Worm (Caenorhabditis elegans) whole organism, young adult: ENCODE results near the gene ceh-27.

Experiments used
- B0336.3 ChIP-seq: fragments of 200-800 bp; sonication (Bioruptor generic); IDR thresholded peaks from 2 replicates; pipeline ENCODE4 v1.3.6; 2022; ENCODE audit warnings: missing genetic modification characterization, missing compliant biosample characterization
- C17E4.6 ChIP-seq: fragments of 200-800 bp; sonication (Bioruptor generic); IDR thresholded peaks from 2 replicates; pipeline ENCODE4 v1.3.6; 2022; ENCODE audit warnings: missing genetic modification reagents, missing genetic modification characterization, missing compliant biosample characterization
- F23B12.7 ChIP-seq: sonication (generic microtip); optimal IDR thresholded peaks from 2 replicates; lab custom pipeline; 2017; ENCODE audit warnings: missing genetic modification characterization, mild to moderate bottlenecking, missing compliant biosample characterization, antibody characterized with exemption, moderate library complexity; ENCODE audit not compliant: insufficient read depth
- F49E8.2 ChIP-seq: sonication (generic microtip); optimal IDR thresholded peaks from 3 replicates; lab custom pipeline; 2017; ENCODE audit warnings: missing genetic modification characterization, mild to moderate bottlenecking, missing compliant biosample characterization, antibody characterized with exemption, moderate library complexity; ENCODE audit not compliant: insufficient read depth
- K11D2.4 ChIP-seq: fragments of 200-800 bp; sonication (Bioruptor generic); IDR thresholded peaks from 2 replicates; pipeline ENCODE4 v1.3.6; 2022; ENCODE audit warnings: missing genetic modification reagents, missing genetic modification characterization, missing compliant biosample characterization
- Y53F4B.3 ChIP-seq: fragments of 200-800 bp; sonication (Bioruptor generic); IDR thresholded peaks from 2 replicates; pipeline ENCODE4 v1.3.6; 2022; ENCODE audit warnings: missing genetic modification reagents, missing genetic modification characterization, missing compliant biosample characterization
- Y67H2A.10 ChIP-seq: fragments of 200-800 bp; sonication (Bioruptor generic); conservative IDR thresholded peaks from 2 replicates; pipeline ENCODE4 v1.3.6; 2022; ENCODE audit warnings: missing genetic modification reagents, missing genetic modification characterization, missing compliant biosample characterization
- ama-1 ChIP-seq, 3 experiments: fragments of 150-350 bp in 1 of 3; sonication (generic microtip) in 2 of 3; optimal IDR thresholded peaks; 2 replicates each; lab custom pipeline; 2014 to 2018; ENCODE audit warnings: missing biosample characterization in 2 of 3, missing genetic modification characterization in 2 of 3, missing genetic modification reagents in 2 of 3
- aptf-2 ChIP-seq: fragments of 200-800 bp; sonication (Bioruptor generic); conservative IDR thresholded peaks from 2 replicates; pipeline ENCODE4 v1.3.6; 2022; ENCODE audit warnings: missing genetic modification reagents, missing genetic modification characterization, missing compliant biosample characterization
- aptf-3 ChIP-seq: fragments of 200-800 bp; sonication (Bioruptor generic); IDR thresholded peaks from 2 replicates; pipeline ENCODE4 v1.3.6; 2022; ENCODE audit warnings: missing genetic modification characterization, missing compliant biosample characterization
- attf-3 ChIP-seq: fragments of 200-800 bp; sonication (Bioruptor generic); conservative IDR thresholded peaks from 2 replicates; pipeline ENCODE4 v1.3.6; 2022; ENCODE audit warnings: missing genetic modification reagents, missing genetic modification characterization, missing compliant biosample characterization
- ceh-100 ChIP-seq: fragments of 200-800 bp; sonication (Bioruptor generic); IDR thresholded peaks from 2 replicates; pipeline ENCODE4 v1.3.6; 2022; ENCODE audit warnings: missing genetic modification reagents, missing genetic modification characterization, missing compliant biosample characterization
- ceh-27 ChIP-seq: fragments of 200-800 bp; sonication (Bioruptor generic); optimal IDR thresholded peaks from 2 replicates; lab custom pipeline; 2018; ENCODE audit warnings: mild to moderate bottlenecking, missing genetic modification characterization, moderate library complexity, missing compliant biosample characterization
- ceh-40 ChIP-seq: fragments of 200-800 bp; sonication (Bioruptor generic); IDR thresholded peaks from 2 replicates; pipeline ENCODE4 v1.3.6; 2022; ENCODE audit warnings: missing genetic modification characterization, missing compliant biosample characterization
- ceh-91 ChIP-seq: fragments of 200-800 bp; sonication (Bioruptor generic); IDR thresholded peaks from 2 replicates; pipeline ENCODE4 v1.3.6; 2022; ENCODE audit warnings: missing genetic modification reagents, missing genetic modification characterization, missing compliant biosample characterization
- die-1 ChIP-seq: sonication (generic microtip); optimal IDR thresholded peaks from 2 replicates; lab custom pipeline; 2016; ENCODE audit warnings: missing genotype, mild to moderate bottlenecking, missing genetic modification characterization, missing compliant biosample characterization
- dox-1 ChIP-seq: fragments of 200-800 bp; sonication (Bioruptor generic); IDR thresholded peaks from 2 replicates; pipeline ENCODE4 v1.3.6; 2022; ENCODE audit warnings: missing genetic modification reagents, missing genetic modification characterization, missing compliant biosample characterization
- dpff-1 ChIP-seq: sonication (generic microtip); optimal IDR thresholded peaks from 2 replicates; lab custom pipeline; 2017; ENCODE audit warnings: mild to moderate bottlenecking, missing genetic modification characterization, missing compliant biosample characterization
- egrh-3 ChIP-seq: fragments of 200-800 bp; sonication (Bioruptor generic); IDR thresholded peaks from 2 replicates; pipeline ENCODE4 v1.3.6; 2022; ENCODE audit warnings: missing genetic modification reagents, missing genetic modification characterization, missing compliant biosample characterization
- hlh-26 ChIP-seq: fragments of 200-800 bp; sonication (Bioruptor generic); conservative IDR thresholded peaks from 2 replicates; pipeline ENCODE4 v1.3.6; 2022; ENCODE audit warnings: missing genetic modification reagents, missing genetic modification characterization, missing compliant biosample characterization
- hsf-1 ChIP-seq: fragments of 200-800 bp; sonication (Bioruptor generic); IDR thresholded peaks from 2 replicates; pipeline ENCODE4 v1.3.6; 2022; ENCODE audit warnings: missing genetic modification reagents, missing genetic modification characterization, missing compliant biosample characterization
- lin-26 ChIP-seq: fragments of 200-800 bp; sonication (Bioruptor generic); IDR thresholded peaks from 2 replicates; pipeline ENCODE4 v1.3.6; 2022; ENCODE audit warnings: missing genetic modification reagents, missing genetic modification characterization, missing compliant biosample characterization
- lin-35 ChIP-seq, 3 experiments: fragments of 150-350 bp in 2 of 3; sonication (generic microtip) in 1 of 3; optimal IDR thresholded peaks; 2 replicates each; lab custom pipeline; 2014 to 2018; ENCODE audit warnings: missing biosample characterization in 3 of 3, missing genetic modification characterization in 3 of 3, missing genetic modification reagents in 3 of 3
- lin-54 ChIP-seq: fragments of 200-800 bp; sonication (Bioruptor generic); optimal IDR thresholded peaks from 2 replicates; lab custom pipeline; 2018; ENCODE audit warnings: mild to moderate bottlenecking, missing genetic modification characterization, missing compliant biosample characterization
- lir-1 ChIP-seq: fragments of 200-800 bp; sonication (Bioruptor generic); conservative IDR thresholded peaks from 2 replicates; pipeline ENCODE4 v1.3.6; 2022; ENCODE audit warnings: missing genetic modification reagents, missing genetic modification characterization, missing compliant biosample characterization
- mel-28 ChIP-seq: sonication (generic microtip); optimal IDR thresholded peaks from 2 replicates; lab custom pipeline; 2016; ENCODE audit warnings: borderline replicate concordance, mild to moderate bottlenecking, missing genetic modification characterization, missing compliant biosample characterization
- nfya-1 ChIP-seq: sonication (generic microtip); optimal IDR thresholded peaks from 2 replicates; lab custom pipeline; 2017; ENCODE audit warnings: antibody characterized with exemption, missing compliant biosample characterization, missing genetic modification characterization, borderline replicate concordance; ENCODE audit not compliant: insufficient read depth
- sea-2 ChIP-seq: fragments of 200-800 bp; sonication (Bioruptor generic); IDR thresholded peaks from 2 replicates; pipeline ENCODE4 v1.3.6; 2022; ENCODE audit warnings: missing genetic modification characterization, missing compliant biosample characterization
- snpc-1.1 ChIP-seq: sonication (generic microtip); optimal IDR thresholded peaks from 2 replicates; lab custom pipeline; 2017; ENCODE audit warnings: missing genetic modification characterization, mild to moderate bottlenecking, missing compliant biosample characterization, antibody characterized with exemption, moderate library complexity, missing genotype, missing genetic modification reagents; ENCODE audit not compliant: insufficient read depth
- somi-1 ChIP-seq: fragments of 200-800 bp; sonication (Bioruptor generic); optimal IDR thresholded peaks from 2 replicates; lab custom pipeline; 2018; ENCODE audit warnings: mild to moderate bottlenecking, missing genetic modification characterization, missing compliant biosample characterization
- unc-130 ChIP-seq: sonication (generic microtip); optimal IDR thresholded peaks from 2 replicates; lab custom pipeline; 2016; ENCODE audit warnings: missing genetic modification reagents, missing genetic modification characterization, missing compliant biosample characterization
- unc-62 ChIP-seq: fragments of 150-350 bp; optimal IDR thresholded peaks from 2 replicates; lab custom pipeline; 2014; ENCODE audit warnings: missing biosample characterization, missing genetic modification reagents, missing genetic modification characterization
- ztf-25 ChIP-seq: fragments of 200-800 bp; sonication (Bioruptor generic); IDR thresholded peaks from 2 replicates; pipeline ENCODE4 v1.3.6; 2022; ENCODE audit warnings: missing genetic modification reagents, missing genetic modification characterization, missing compliant biosample characterization
- ztf-26 ChIP-seq: sonication (generic microtip); optimal IDR thresholded peaks from 2 replicates; lab custom pipeline; 2017; ENCODE audit warnings: missing genetic modification characterization, missing compliant biosample characterization
- ztf-6 ChIP-seq: fragments of 200-800 bp; sonication (Bioruptor generic); IDR thresholded peaks from 2 replicates; pipeline ENCODE4 v1.3.6; 2022; ENCODE audit warnings: missing genetic modification reagents, missing genetic modification characterization, missing compliant biosample characterization

Gene ceh-27

DNA sequence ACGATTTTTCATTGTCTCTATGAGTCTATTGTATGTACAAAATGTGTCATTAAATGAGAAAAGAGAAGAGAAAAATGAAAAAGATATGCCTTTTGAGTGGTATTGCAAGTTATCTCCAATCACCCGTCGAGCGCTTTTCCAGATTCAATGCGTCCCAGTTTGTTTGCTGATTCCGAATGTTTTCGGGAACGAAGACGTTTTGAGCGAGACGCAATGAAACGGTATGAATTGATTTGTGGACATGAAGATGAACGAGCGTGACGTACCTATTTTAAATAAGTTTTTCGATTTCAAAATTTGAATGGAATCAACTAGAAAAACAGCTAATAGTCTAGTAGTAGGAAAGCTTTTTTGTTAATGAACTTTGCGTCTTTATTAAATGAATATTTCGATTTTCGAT lies 48.1 kb downstream of the ceh-27 start:
- TF ChIP-seq unc-62 (GFP tag; lab: Kevin White, UChicago) (no peak), ama-1 (optimal IDR thresholded peaks at IDR 0.05; lab: Kevin White, UChicago) (peak; percentile 86), ama-1 (GFP tag; optimal IDR thresholded peaks at IDR 0.05; lab: Kevin White, UChicago) (no peak), Y67H2A.10 (no peak), F23B12.7 (no peak), ceh-100 (no peak), sea-2 (no peak), F49E8.2 (tag; lab: Kevin White, UChicago) (no peak), ztf-6 (GFP tag; lab: Robert Waterston, UW) (no peak), C17E4.6 (GFP tag; lab: Robert Waterston, UW) (no peak), ztf-25 (no peak), aptf-2 (no peak), mel-28 (tag; lab: Kevin White, UChicago) (no peak), B0336.3 (GFP tag; lab: Robert Waterston, UW) (0 out of 2 replicates have a peak, but pooled peaks have one; percentile 30), unc-130 (GFP tag; lab: Kevin White, UChicago) (no peak), dpff-1 (no peak), lin-54 (no peak), aptf-3 (no peak), hlh-26 (no peak)

DNA sequence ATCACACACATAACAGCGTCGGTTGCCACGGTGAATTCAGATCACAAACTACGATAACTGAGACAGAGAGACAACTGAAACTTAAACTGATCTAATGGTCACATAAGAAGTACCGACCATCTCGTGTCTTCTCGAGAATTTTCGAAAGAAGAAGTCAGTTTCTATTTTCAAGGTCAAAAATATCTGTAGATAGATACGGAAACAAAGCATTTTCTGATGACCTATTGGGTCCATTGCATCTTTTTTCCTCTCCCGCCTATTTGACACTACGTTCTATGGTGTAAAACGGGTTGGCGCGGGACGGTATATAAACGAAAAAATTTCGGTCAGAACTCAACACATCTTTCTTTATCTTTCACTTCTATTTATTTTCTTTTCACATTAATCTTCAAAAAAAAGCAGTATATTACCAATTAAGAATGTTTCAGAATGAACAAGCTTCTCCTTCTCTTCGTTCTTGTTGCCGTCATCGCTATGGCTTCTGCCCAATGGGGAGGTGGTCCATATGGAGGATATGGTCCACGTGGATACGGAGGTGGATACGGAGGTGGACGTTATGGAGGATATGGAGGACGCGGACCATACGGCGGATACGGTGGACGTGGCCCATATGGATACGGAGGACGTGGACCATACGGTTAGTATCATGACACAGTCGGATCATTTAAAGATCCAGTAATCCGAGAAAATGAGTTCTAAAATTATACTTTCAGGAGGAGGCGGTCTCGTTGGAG lies 48.8 kb downstream of the ceh-27 start, which contains the start of gene nlp-24:
Gene nlp-24, plus strand, starts transcription at position 429 of the 734 bp plus-strand sequence.
- TF ChIP-seq Y53F4B.3 (GFP tag; lab: Robert Waterston, UW) (no peak), egrh-3 (GFP tag; lab: Robert Waterston, UW) (no peak), ama-1 (optimal IDR thresholded peaks at IDR 0.05; lab: Kevin White, UChicago) (peak; percentile 79), ama-1 (GFP tag; optimal IDR thresholded peaks at IDR 0.05; lab: Kevin White, UChicago) (no peak), ceh-40 (GFP tag; lab: Robert Waterston, UW) (no peak), ceh-27 (GFP tag; lab: Kevin White, UChicago) (no peak), snpc-1.1 (tag; lab: Kevin White, UChicago) (no peak), lin-54 (no peak), hsf-1 (GFP tag; lab: Robert Waterston, UW) (no peak), K11D2.4 (GFP tag; lab: Robert Waterston, UW) (no peak), lir-1 (GFP tag; lab: Robert Waterston, UW) (no peak), ztf-26 (tag; lab: Kevin White, UChicago) (peak; percentile 78), ztf-6 (GFP tag; lab: Robert Waterston, UW) (no peak), attf-3 (GFP tag; lab: Robert Waterston, UW) (no peak), nfya-1 (tag; lab: Kevin White, UChicago) (no peak), lin-26 (GFP tag; lab: Robert Waterston, UW) (peak; percentile 51; the same call in 1 of the 2 replicates), lin-35 (GFP tag; optimal IDR thresholded peaks at IDR 0.05; lab: Kevin White, UChicago) (no peak), die-1 (tag; lab: Kevin White, UChicago) (no peak), dox-1 (GFP tag; lab: Robert Waterston, UW) (no peak), somi-1 (GFP tag; lab: Kevin White, UChicago) (peak; percentile 68), sea-2 (no peak), ceh-91 (no peak)
